Worm (Caenorhabditis elegans) whole organism, young adult: ENCODE data around the gene acl-9.

Experiments used
- C06A6.2 ChIP-seq: fragments of 200-800 bp; sonication (Bioruptor generic); conservative IDR thresholded peaks from 2 replicates; pipeline ENCODE4 v1.3.6; 2022; ENCODE audit warnings: missing genetic modification characterization, missing compliant biosample characterization
- F22D6.2 ChIP-seq: sonication (generic microtip); optimal IDR thresholded peaks from 2 replicates; lab custom pipeline; 2016; ENCODE audit warnings: mild to moderate bottlenecking, missing genetic modification characterization, missing compliant biosample characterization
- F52B5.7 ChIP-seq: sonication (generic microtip); optimal IDR thresholded peaks from 2 replicates; lab custom pipeline; 2016; ENCODE audit warnings: mild to moderate bottlenecking, missing genetic modification characterization, missing compliant biosample characterization
- Y53F4B.3 ChIP-seq: fragments of 200-800 bp; sonication (Bioruptor generic); IDR thresholded peaks from 2 replicates; pipeline ENCODE4 v1.3.6; 2022; ENCODE audit warnings: missing genetic modification reagents, missing genetic modification characterization, missing compliant biosample characterization
- Y53G8AR.9 ChIP-seq: fragments of 200-800 bp; sonication (Bioruptor generic); conservative IDR thresholded peaks from 2 replicates; pipeline ENCODE4 v1.3.6; 2022; ENCODE audit warnings: missing genetic modification reagents, missing genetic modification characterization, missing compliant biosample characterization
- Y56A3A.18 ChIP-seq: fragments of 200-800 bp; sonication (Bioruptor generic); IDR thresholded peaks from 2 replicates; pipeline ENCODE4 v1.3.6; 2022; ENCODE audit warnings: missing genetic modification reagents, missing genetic modification characterization, missing compliant biosample characterization
- ZK185.1 ChIP-seq: sonication (generic microtip); optimal IDR thresholded peaks from 2 replicates; lab custom pipeline; 2016; ENCODE audit warnings: mild to moderate bottlenecking, missing genetic modification characterization, missing compliant biosample characterization; ENCODE audit not compliant: poor library complexity, severe bottlenecking
- akir-1 ChIP-seq: fragments of 200-800 bp; sonication (Bioruptor generic); optimal IDR thresholded peaks from 2 replicates; lab custom pipeline; 2018; ENCODE audit warnings: mild to moderate bottlenecking, missing genetic modification characterization, moderate library complexity, missing compliant biosample characterization
- aptf-2 ChIP-seq: fragments of 200-800 bp; sonication (Bioruptor generic); conservative IDR thresholded peaks from 2 replicates; pipeline ENCODE4 v1.3.6; 2022; ENCODE audit warnings: missing genetic modification reagents, missing genetic modification characterization, missing compliant biosample characterization
- atf-7 ChIP-seq: sonication (generic microtip); optimal IDR thresholded peaks from 2 replicates; lab custom pipeline; 2017; ENCODE audit warnings: mild to moderate bottlenecking, missing genetic modification characterization, missing compliant biosample characterization
- ccch-3 ChIP-seq: fragments of 200-800 bp; sonication (Bioruptor generic); optimal IDR thresholded peaks from 2 replicates; lab custom pipeline; 2018; ENCODE audit warnings: mild to moderate bottlenecking, missing genetic modification characterization, missing compliant biosample characterization
- cebp-1 ChIP-seq, 2 experiments: fragments of 200-800 bp in 1 of 2; sonication (Bioruptor generic) in 1 of 2; sonication (generic microtip) in 1 of 2; IDR thresholded peaks in 1 of 2; optimal IDR thresholded peaks in 1 of 2; 2 replicates each; pipeline versions ENCODE4 v1.3.6 to Lab custom; 2017 to 2022; ENCODE audit warnings: missing compliant biosample characterization in 2 of 2, missing genetic modification characterization in 2 of 2, mild to moderate bottlenecking in 1 of 2, missing genetic modification reagents in 1 of 2, moderate library complexity in 1 of 2
- ceh-79 ChIP-seq: sonication (generic microtip); optimal IDR thresholded peaks from 2 replicates; lab custom pipeline; 2017; ENCODE audit warnings: mild to moderate bottlenecking, missing genetic modification characterization, missing compliant biosample characterization
- dox-1 ChIP-seq: fragments of 200-800 bp; sonication (Bioruptor generic); IDR thresholded peaks from 2 replicates; pipeline ENCODE4 v1.3.6; 2022; ENCODE audit warnings: missing genetic modification reagents, missing genetic modification characterization, missing compliant biosample characterization
- efl-1 ChIP-seq: fragments of 150-350 bp; optimal IDR thresholded peaks from 2 replicates; lab custom pipeline; 2014; ENCODE audit warnings: missing biosample characterization, missing genetic modification reagents, missing genetic modification characterization
- ekl-4 ChIP-seq: fragments of 200-800 bp; sonication (Bioruptor generic); IDR thresholded peaks from 2 replicates; pipeline ENCODE4 v1.3.6; 2022; ENCODE audit warnings: missing genetic modification reagents, missing genetic modification characterization, missing compliant biosample characterization
- him-1 ChIP-seq: sonication (generic microtip); optimal IDR thresholded peaks from 2 replicates; lab custom pipeline; 2016; ENCODE audit warnings: missing genotype, missing genetic modification reagents, missing genetic modification characterization, missing compliant biosample characterization
- hmg-1.2 ChIP-seq: fragments of 200-800 bp; sonication (Bioruptor generic); IDR thresholded peaks from 2 replicates; pipeline ENCODE4 v1.3.6; 2022; ENCODE audit warnings: missing genetic modification reagents, missing genetic modification characterization, missing compliant biosample characterization
- hsf-1 ChIP-seq: fragments of 200-800 bp; sonication (Bioruptor generic); IDR thresholded peaks from 2 replicates; pipeline ENCODE4 v1.3.6; 2022; ENCODE audit warnings: missing genetic modification reagents, missing genetic modification characterization, missing compliant biosample characterization
- let-607 ChIP-seq, 2 experiments: fragments of 200-800 bp in 1 of 2; sonication (Bioruptor generic) in 1 of 2; sonication (generic microtip) in 1 of 2; optimal IDR thresholded peaks; 2 replicates each; lab custom pipeline; 2016 to 2018; ENCODE audit warnings: mild to moderate bottlenecking in 2 of 2, missing compliant biosample characterization in 2 of 2, missing genetic modification characterization in 2 of 2, moderate library complexity in 2 of 2, missing genotype in 1 of 2
- lin-35 ChIP-seq, 3 experiments: fragments of 150-350 bp in 2 of 3; sonication (generic microtip) in 1 of 3; optimal IDR thresholded peaks; 2 replicates each; lab custom pipeline; 2014 to 2018; ENCODE audit warnings: missing biosample characterization in 3 of 3, missing genetic modification characterization in 3 of 3, missing genetic modification reagents in 3 of 3
- lin-54 ChIP-seq: fragments of 200-800 bp; sonication (Bioruptor generic); optimal IDR thresholded peaks from 2 replicates; lab custom pipeline; 2018; ENCODE audit warnings: mild to moderate bottlenecking, missing genetic modification characterization, missing compliant biosample characterization
- madf-10 ChIP-seq: sonication (generic microtip); optimal IDR thresholded peaks from 2 replicates; lab custom pipeline; 2016; ENCODE audit warnings: mild to moderate bottlenecking, missing genetic modification characterization, missing compliant biosample characterization
- madf-3 ChIP-seq: fragments of 200-800 bp; sonication (Bioruptor generic); IDR thresholded peaks from 2 replicates; pipeline ENCODE4 v1.3.6; 2022; ENCODE audit warnings: missing genetic modification reagents, missing genetic modification characterization, missing compliant biosample characterization
- nfyb-1 ChIP-seq: fragments of 200-800 bp; sonication (Bioruptor generic); IDR thresholded peaks from 2 replicates; pipeline ENCODE4 v1.3.6; 2022; ENCODE audit warnings: missing genetic modification reagents, missing genetic modification characterization, missing compliant biosample characterization
- nhr-80 ChIP-seq: sonication (generic microtip); optimal IDR thresholded peaks from 2 replicates; lab custom pipeline; 2016; ENCODE audit warnings: missing genetic modification characterization, missing compliant biosample characterization
- rec-8 ChIP-seq, 2 experiments: sonication (generic microtip); optimal IDR thresholded peaks; 2 replicates each; lab custom pipeline; 2016; ENCODE audit warnings: mild to moderate bottlenecking in 2 of 2, missing genetic modification characterization in 2 of 2, missing genetic modification reagents in 2 of 2, missing genotype in 2 of 2, missing biosample characterization in 1 of 2, missing compliant biosample characterization in 1 of 2, moderate library complexity in 1 of 2
- sea-2 ChIP-seq: fragments of 200-800 bp; sonication (Bioruptor generic); IDR thresholded peaks from 2 replicates; pipeline ENCODE4 v1.3.6; 2022; ENCODE audit warnings: missing genetic modification characterization, missing compliant biosample characterization
- snpc-3.4 ChIP-seq: sonication (generic microtip); optimal IDR thresholded peaks from 2 replicates; lab custom pipeline; 2017; ENCODE audit warnings: missing genetic modification characterization, mild to moderate bottlenecking, missing compliant biosample characterization, antibody characterized with exemption, moderate library complexity, missing genotype, missing genetic modification reagents
- snpc-4 ChIP-seq, 5 experiments: fragments of 150-350 bp in 1 of 5; sonication (generic microtip) in 4 of 5; optimal IDR thresholded peaks; 2 replicates each; lab custom pipeline; 2014 to 2018; ENCODE audit warnings: missing genetic modification characterization in 5 of 5, missing biosample characterization in 3 of 5, antibody characterized with exemption in 2 of 5, mild to moderate bottlenecking in 2 of 5, missing compliant biosample characterization in 2 of 5, missing genotype in 2 of 5, moderate library complexity in 2 of 5, missing genetic modification reagents in 1 of 5
- somi-1 ChIP-seq: fragments of 200-800 bp; sonication (Bioruptor generic); optimal IDR thresholded peaks from 2 replicates; lab custom pipeline; 2018; ENCODE audit warnings: mild to moderate bottlenecking, missing genetic modification characterization, missing compliant biosample characterization
- tbp1 ChIP-seq: fragments of 200-800 bp; sonication (Bioruptor generic); optimal IDR thresholded peaks from 2 replicates; lab custom pipeline; 2018; ENCODE audit warnings: mild to moderate bottlenecking, missing genetic modification characterization, missing compliant biosample characterization
- ztf-18 ChIP-seq: sonication (generic microtip); optimal IDR thresholded peaks from 2 replicates; lab custom pipeline; 2016; ENCODE audit warnings: missing genotype, mild to moderate bottlenecking, missing genetic modification characterization, missing compliant biosample characterization
- ztf-25 ChIP-seq: fragments of 200-800 bp; sonication (Bioruptor generic); IDR thresholded peaks from 2 replicates; pipeline ENCODE4 v1.3.6; 2022; ENCODE audit warnings: missing genetic modification reagents, missing genetic modification characterization, missing compliant biosample characterization

The acl-9 gene

DNA sequence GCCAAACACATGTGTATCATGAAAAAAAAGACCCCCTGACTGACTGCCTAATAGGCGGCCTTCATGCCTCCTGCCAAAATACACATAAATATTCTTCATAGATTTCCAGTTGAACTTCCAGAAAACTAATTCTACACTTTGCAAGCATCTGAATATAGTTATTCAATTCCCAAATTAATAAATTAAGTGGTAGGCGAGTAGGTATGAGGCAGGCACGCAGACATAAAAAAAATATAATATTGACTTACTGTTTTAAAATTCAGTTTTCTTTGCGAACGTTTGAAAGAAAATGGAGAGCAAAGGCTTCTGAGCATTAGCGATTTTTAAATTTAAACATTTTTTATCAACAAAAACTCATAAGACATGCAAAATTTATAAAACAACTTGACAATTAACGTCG is 34.9 kb downstream of the acl-9 start (continued):
- peak; percentile 10 for TF ChIP-seq atf-7 (tag; lab: Kevin White, UChicago)
- TF ChIP-seq ceh-79 (tag; lab: Kevin White, UChicago), result no peak
- TF ChIP-seq nfyb-1 (GFP tag; lab: Robert Waterston, UW), result 0 out of 2 replicates have a peak, but pooled peaks have one; percentile 32
- TF ChIP-seq madf-3 (GFP tag; lab: Robert Waterston, UW), result no peak
- TF ChIP-seq ccch-3 (GFP tag; lab: Kevin White, UChicago), result no peak
- no peak for TF ChIP-seq C06A6.2 (GFP tag; lab: Robert Waterston, UW)
- TF ChIP-seq Y56A3A.18 (GFP tag; lab: Robert Waterston, UW), result 0 out of 2 replicates have a peak, but pooled peaks have one; percentile 7
- no peak for TF ChIP-seq akir-1 (GFP tag; lab: Kevin White, UChicago)
- TF ChIP-seq madf-10, result peak; percentile 14
- 0 out of 2 replicates have a peak, but pooled peaks have one; percentile 26 for TF ChIP-seq Y53G8AR.9
- TF ChIP-seq ZK185.1 (tag; lab: Kevin White, UChicago), result no peak
- no peak for TF ChIP-seq him-1 (tag; lab: Kevin White, UChicago)
- TF ChIP-seq snpc-4 (GFP tag; optimal IDR thresholded peaks at IDR 0.05; lab: Kevin White, UChicago), result no peak
- no peak for TF ChIP-seq snpc-4 (tag; optimal IDR thresholded peaks at IDR 0.05; lab: Kevin White, UChicago)
- peak in 1 of 2 experiments; percentile 48 for TF ChIP-seq let-607 (tag; optimal IDR thresholded peaks at IDR 0.05; lab: Kevin White, UChicago)
- TF ChIP-seq F52B5.7 (tag; lab: Kevin White, UChicago), result no peak
- TF ChIP-seq, all 124 proteins: peak for 11

DNA sequence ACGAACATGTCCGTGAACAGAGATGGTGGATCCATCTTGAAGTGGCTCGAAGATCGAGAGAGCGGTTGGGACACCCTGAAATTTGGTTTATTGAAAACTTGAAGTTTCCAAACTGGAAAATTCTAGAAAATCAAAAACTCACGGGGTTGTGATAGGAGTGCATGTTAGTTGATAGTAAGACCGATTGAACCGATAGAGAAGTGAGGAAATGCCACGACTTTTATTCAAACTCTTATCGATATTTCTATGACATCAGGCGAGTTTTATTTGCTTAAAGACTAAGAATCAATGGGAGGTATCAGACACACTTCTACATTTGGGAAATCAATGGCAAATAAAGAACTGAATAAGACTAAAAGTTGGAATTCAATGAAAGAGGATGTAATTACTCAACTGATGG is 35.8 kb downstream of the acl-9 start, which contains the start of gene lec-10:
Gene lec-10 (minus strand): TSS at position 272 of the 400 bp plus-strand sequence.
- TF ChIP-seq atf-7 (tag; lab: Kevin White, UChicago) (peak; percentile 55), lin-54 (GFP tag; lab: Kevin White, UChicago) (no peak), efl-1 (GFP tag; lab: Kevin White, UChicago) (no peak), hsf-1 (GFP tag; lab: Robert Waterston, UW) (peak; percentile 60; the same call in 1 of the 2 replicates), somi-1 (no peak), dox-1 (0 out of 2 replicates have a peak, but pooled peaks have one; percentile 4), nhr-80 (tag; lab: Kevin White, UChicago) (peak; percentile 84)

DNA sequence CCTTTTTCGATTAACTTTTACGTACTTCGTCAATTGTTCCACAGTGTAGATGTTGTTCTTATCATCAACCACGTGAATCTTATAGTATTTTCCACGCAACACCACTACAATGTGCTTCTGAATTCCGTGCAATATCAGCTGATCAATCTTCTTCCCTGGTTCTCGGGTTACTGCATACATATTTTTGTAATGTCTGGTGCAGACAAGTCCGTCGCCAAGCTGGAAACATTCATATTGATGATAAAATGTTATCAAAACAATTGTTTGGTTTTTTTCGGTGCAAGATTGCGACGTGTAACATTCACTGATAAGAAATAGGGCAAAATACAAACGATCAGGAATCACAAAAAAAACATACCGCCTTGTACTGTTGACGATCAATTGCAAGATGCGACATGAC is 39.5 kb downstream of the acl-9 start:
- no peak for TF ChIP-seq ztf-25
- peak; percentile 65 for TF ChIP-seq nhr-80 (tag; lab: Kevin White, UChicago)
- no peak for TF ChIP-seq F52B5.7 (tag; lab: Kevin White, UChicago)

DNA sequence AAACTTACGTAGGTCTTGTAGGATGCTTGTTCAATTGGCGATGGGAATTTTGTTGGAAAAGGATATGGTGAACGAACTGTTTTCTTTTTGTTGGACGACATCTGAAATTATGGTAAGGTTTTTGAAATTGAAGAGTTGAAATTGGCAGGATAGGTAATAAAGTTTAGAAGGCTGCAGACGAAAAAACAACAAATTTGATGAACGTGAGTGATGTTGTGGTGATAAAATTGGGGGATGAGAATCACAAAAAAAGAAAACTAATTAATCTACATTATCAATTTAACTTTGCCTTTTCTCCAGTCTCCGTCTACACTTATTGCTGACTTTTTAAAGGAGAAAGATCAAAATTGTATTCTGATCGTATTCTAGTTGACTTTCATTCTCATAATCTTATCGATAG is 40.8 kb downstream of the acl-9 start, which contains the start of gene cpt-6:
Gene cpt-6 (minus strand): TSS at position 101 of the 400 bp plus-strand sequence.
- TF ChIP-seq ztf-25 (no peak), rec-8 (tag; optimal IDR thresholded peaks at IDR 0.05; lab: Kevin White, UChicago) (no peak), tbp1 (GFP tag; lab: Kevin White, UChicago) (no peak), F22D6.2 (no peak), hmg-1.2 (GFP tag; lab: Robert Waterston, UW) (no peak), ekl-4 (no peak), snpc-3.4 (no peak), hsf-1 (GFP tag; lab: Robert Waterston, UW) (no peak), Y53F4B.3 (GFP tag; lab: Robert Waterston, UW) (no peak), cebp-1 (GFP tag; IDR thresholded peaks at IDR 0.05; lab: Robert Waterston, UW) (no peak), cebp-1 (tag; optimal IDR thresholded peaks at IDR 0.05; lab: Kevin White, UChicago) (no peak), lin-35 (GFP tag; optimal IDR thresholded peaks at IDR 0.05; lab: Kevin White, UChicago) (no peak), aptf-2 (GFP tag; lab: Robert Waterston, UW) (no peak), sea-2 (no peak), ztf-18 (tag; lab: Kevin White, UChicago) (no peak)
